Worm (Caenorhabditis elegans): ENCODE data around the gene F12A10.8.
"Not testable (repeated sequence)": the region's sequence is repeated elsewhere in the genome, so short reads cannot be mapped to it uniquely, and the experiment has no call there.

DNA sequence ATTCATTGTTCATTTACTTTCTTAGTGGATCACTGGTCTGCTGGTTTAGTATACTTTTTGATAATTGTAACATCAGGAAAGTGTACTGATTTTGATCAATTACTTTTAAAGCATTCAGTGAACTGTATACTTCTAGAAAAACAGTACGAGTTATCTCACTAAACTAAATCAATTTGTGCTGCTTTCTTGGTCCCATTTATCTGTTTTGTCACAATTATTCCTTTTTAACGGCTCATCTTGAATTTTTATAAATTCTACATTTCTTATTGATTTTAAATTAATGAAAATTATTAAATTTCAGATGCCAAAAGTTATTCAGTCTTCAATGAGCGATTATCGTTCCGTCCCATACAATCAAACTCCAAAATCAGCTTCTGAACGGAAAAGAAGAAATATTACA lies 34.1 kb upstream of the F12A10.8 start, which contains the start of gene hlh-25:
- TF ChIP-seq him-1, dao-5 (tag; optimal IDR thresholded peaks at IDR 0.05): not testable (repeated sequence)
